Fruit fly (Drosophila melanogaster) whole organism, embryonic: ENCODE results near the gene Karybeta3.

ENCODE experiments used
- Bgb ChIP-seq: fragments of 200-800 bp; sonication (Bioruptor generic); IDR thresholded peaks from 2 replicates; pipeline ENCODE4 v1.3.6; 2022; ENCODE audit warnings: missing biosample characterization, missing genetic modification characterization; ENCODE audit not compliant: partially characterized antibody
- CG10654 ChIP-seq: fragments of 200-800 bp; sonication (Bioruptor generic); optimal IDR thresholded peaks from 2 replicates; lab custom pipeline; 2016; ENCODE audit warnings: missing biosample characterization, missing genetic modification characterization
- CG14710 ChIP-seq: fragments of 200-800 bp; sonication (Bioruptor generic); optimal IDR thresholded peaks from 3 replicates; lab custom pipeline; 2019; ENCODE audit warnings: missing biosample characterization, mild to moderate bottlenecking, missing genetic modification characterization, moderate library complexity
- CG17912 ChIP-seq: fragments of 200-800 bp; sonication (Bioruptor generic); optimal IDR thresholded peaks from 2 replicates; lab custom pipeline; 2018; ENCODE audit warnings: missing biosample characterization, mild to moderate bottlenecking, missing genetic modification characterization
- CG18599 ChIP-seq: fragments of 200-800 bp; sonication (Bioruptor generic); optimal IDR thresholded peaks from 3 replicates; lab custom pipeline; 2017; ENCODE audit warnings: missing biosample characterization, missing genetic modification characterization, mild to moderate bottlenecking, moderate library complexity, missing genetic modification reagents
- CG2199 ChIP-seq: fragments of 200-800 bp; sonication (Bioruptor generic); IDR thresholded peaks from 3 replicates; pipeline ENCODE4 v1.3.6; 2022; ENCODE audit warnings: missing biosample characterization, missing genetic modification characterization
- CG2712 ChIP-seq: fragments of 200-800 bp; optimal IDR thresholded peaks from 3 replicates; lab custom pipeline; 2019; ENCODE audit warnings: missing biosample characterization, mild to moderate bottlenecking, missing genetic modification characterization, moderate library complexity
- CG31441 ChIP-seq: fragments of 200-800 bp; sonication (Bioruptor generic); IDR thresholded peaks from 2 replicates; pipeline ENCODE4 v1.3.6; 2022; ENCODE audit warnings: missing biosample characterization, missing genetic modification characterization
- CG32532 ChIP-seq: fragments of 200-800 bp; sonication (Bioruptor generic); IDR thresholded peaks from 2 replicates; pipeline ENCODE4 v1.3.6; 2022; ENCODE audit warnings: missing biosample characterization, missing genetic modification characterization
- CG34224 ChIP-seq: fragments of 200-800 bp; sonication (Bioruptor generic); IDR thresholded peaks from 3 replicates; pipeline ENCODE4 v1.3.6; 2022; ENCODE audit warnings: missing biosample characterization, missing genetic modification characterization; ENCODE audit not compliant: partially characterized antibody
- CG34376 ChIP-seq: fragments of 200-800 bp; sonication (Bioruptor generic); optimal IDR thresholded peaks from 2 replicates; lab custom pipeline; 2018; ENCODE audit warnings: missing biosample characterization, mild to moderate bottlenecking, missing genetic modification characterization
- CG4707 ChIP-seq: fragments of 200-800 bp; sonication (Bioruptor generic); optimal IDR thresholded peaks from 2 replicates; lab custom pipeline; 2018; ENCODE audit warnings: missing biosample characterization, mild to moderate bottlenecking, missing genetic modification characterization, moderate library complexity
- CG6175 ChIP-seq: fragments of 200-800 bp; sonication (Bioruptor generic); IDR thresholded peaks from 3 replicates; pipeline ENCODE4 v1.3.6; 2022; ENCODE audit warnings: missing biosample characterization, missing genetic modification characterization
- CG8089 ChIP-seq: fragments of 200-800 bp; sonication (Bioruptor generic); optimal IDR thresholded peaks from 3 replicates; lab custom pipeline; 2016; ENCODE audit warnings: missing biosample characterization, missing genetic modification characterization
- Camta ChIP-seq: fragments of 200-800 bp; sonication (Bioruptor generic); optimal IDR thresholded peaks from 2 replicates; lab custom pipeline; 2016; ENCODE audit warnings: missing biosample characterization, missing genetic modification characterization
- Chrac-16 ChIP-seq: fragments of 200-800 bp; sonication (Bioruptor generic); optimal IDR thresholded peaks from 3 replicates; lab custom pipeline; 2016; ENCODE audit warnings: missing biosample characterization, missing genetic modification characterization
- Deaf1 ChIP-seq: fragments of 200-800 bp; optimal IDR thresholded peaks from 3 replicates; lab custom pipeline; 2019; ENCODE audit warnings: missing biosample characterization, mild to moderate bottlenecking, missing genetic modification characterization, moderate library complexity
- Ets97D ChIP-seq: fragments of 200-800 bp; sonication (Bioruptor generic); optimal IDR thresholded peaks from 3 replicates; lab custom pipeline; 2016; ENCODE audit warnings: missing biosample characterization, missing genetic modification characterization
- Lhr ChIP-seq: fragments of 200-800 bp; sonication (Bioruptor generic); optimal IDR thresholded peaks from 3 replicates; lab custom pipeline; 2017; ENCODE audit warnings: mild to moderate bottlenecking, missing biosample characterization, missing genetic modification reagents, missing genetic modification characterization
- Max ChIP-seq: fragments of 200-800 bp; sonication (Bioruptor generic); optimal IDR thresholded peaks from 2 replicates; lab custom pipeline; 2016; ENCODE audit warnings: missing biosample characterization, mild to moderate bottlenecking, missing genetic modification characterization
- Meics ChIP-seq: fragments of 200-800 bp; sonication (Bioruptor generic); optimal IDR thresholded peaks from 2 replicates; lab custom pipeline; 2017; ENCODE audit warnings: missing biosample characterization, mild to moderate bottlenecking, missing genetic modification characterization
- Nf-YC ChIP-seq: fragments of 200-800 bp; optimal IDR thresholded peaks from 3 replicates; lab custom pipeline; 2019; ENCODE audit warnings: missing biosample characterization, mild to moderate bottlenecking, missing genetic modification characterization, moderate library complexity
- Oaz ChIP-seq: fragments of 200-800 bp; sonication (Bioruptor generic); IDR thresholded peaks from 2 replicates; pipeline ENCODE4 v1.3.6; 2022; ENCODE audit warnings: missing biosample characterization, missing genetic modification characterization
- PHDP ChIP-seq: fragments of 200-800 bp; sonication (Bioruptor generic); optimal IDR thresholded peaks from 3 replicates; lab custom pipeline; 2018; ENCODE audit warnings: missing biosample characterization, mild to moderate bottlenecking, missing genetic modification characterization, moderate library complexity
- Pdp1 ChIP-seq, 2 experiments: fragments of 200-800 bp; sonication (Bioruptor generic); optimal IDR thresholded peaks; 3 replicates each; lab custom pipeline; 2016; ENCODE audit warnings: missing biosample characterization in 2 of 2, missing genetic modification characterization in 2 of 2, mild to moderate bottlenecking in 1 of 2, moderate library complexity in 1 of 2
- Sry-β ChIP-seq: fragments of 200-800 bp; sonication (Bioruptor generic); optimal IDR thresholded peaks from 2 replicates; lab custom pipeline; 2018; ENCODE audit warnings: missing biosample characterization, mild to moderate bottlenecking, missing genetic modification characterization, moderate library complexity
- Sry-δ ChIP-seq: fragments of 200-800 bp; sonication (Bioruptor generic); optimal IDR thresholded peaks from 2 replicates; lab custom pipeline; 2016; ENCODE audit warnings: missing biosample characterization, missing genetic modification characterization
- YL-1 ChIP-seq: fragments of 200-800 bp; sonication (Bioruptor generic); optimal IDR thresholded peaks from 3 replicates; lab custom pipeline; 2017; ENCODE audit warnings: missing biosample characterization, mild to moderate bottlenecking, missing genetic modification characterization
- ash1 ChIP-seq: fragments of 200-800 bp; sonication (Bioruptor generic); optimal IDR thresholded peaks from 2 replicates; lab custom pipeline; 2018; ENCODE audit warnings: missing biosample characterization, mild to moderate bottlenecking, missing genetic modification characterization
- az2 ChIP-seq: fragments of 200-800 bp; sonication (Bioruptor generic); optimal IDR thresholded peaks from 3 replicates; lab custom pipeline; 2016; ENCODE audit warnings: missing biosample characterization, missing genetic modification characterization
- crol ChIP-seq: fragments of 200-800 bp; sonication (Bioruptor generic); IDR thresholded peaks from 2 replicates; pipeline ENCODE4 v1.3.6; 2022; ENCODE audit warnings: missing biosample characterization, missing genetic modification characterization
- eyg ChIP-seq: fragments of 200-800 bp; sonication (Bioruptor generic); optimal IDR thresholded peaks from 3 replicates; lab custom pipeline; 2016; ENCODE audit warnings: missing biosample characterization, missing genetic modification characterization
- fd64A ChIP-seq: fragments of 200-800 bp; sonication (Bioruptor generic); optimal IDR thresholded peaks from 3 replicates; lab custom pipeline; 2018; ENCODE audit warnings: missing biosample characterization, mild to moderate bottlenecking, missing genetic modification characterization
- gce ChIP-seq: fragments of 200-800 bp; sonication (Bioruptor generic); IDR thresholded peaks from 3 replicates; pipeline ENCODE4 v1.3.6; 2022; ENCODE audit warnings: missing biosample characterization, missing genetic modification characterization
- her ChIP-seq: fragments of 200-800 bp; sonication (Bioruptor generic); optimal IDR thresholded peaks from 2 replicates; lab custom pipeline; 2016; ENCODE audit warnings: missing biosample characterization, missing genetic modification characterization
- lov ChIP-seq, 2 experiments: fragments of 200-800 bp in 1 of 2; fragments of >200 bp in 1 of 2; sonication (Bioruptor generic) in 1 of 2; IDR thresholded peaks in 1 of 2; optimal IDR thresholded peaks in 1 of 2; 2 replicates in 1 of 2; 3 replicates in 1 of 2; pipeline versions ENCODE4 v1.3.6 to Lab custom; 2017 to 2022; ENCODE audit warnings: missing biosample characterization in 1 of 2, missing genetic modification characterization in 1 of 2
- prd ChIP-seq, 3 experiments: fragments of >200 bp in 2 of 3; fragments of 200-800 bp in 1 of 3; sonication (Bioruptor generic) in 1 of 3; optimal IDR thresholded peaks in 2 of 3; IDR thresholded peaks in 1 of 3; 2 replicates in 2 of 3; 3 replicates in 1 of 3; pipeline versions ENCODE4 v1.3.6 to Lab custom; 2017 to 2022; ENCODE audit warnings: missing biosample characterization in 1 of 3, missing genetic modification characterization in 1 of 3
- pzg ChIP-seq: fragments of 200-800 bp; sonication (Bioruptor generic); optimal IDR thresholded peaks from 3 replicates; lab custom pipeline; 2018; ENCODE audit warnings: missing biosample characterization, mild to moderate bottlenecking, missing genetic modification characterization, moderate library complexity
- row ChIP-seq: fragments of 200-800 bp; sonication (Bioruptor generic); IDR thresholded peaks from 3 replicates; pipeline ENCODE4 v1.3.6; 2022; ENCODE audit warnings: missing biosample characterization, missing genetic modification characterization
- sens ChIP-seq: fragments of 200-800 bp; sonication (Bioruptor generic); peaks from one replicate; lab custom pipeline; 2016; ENCODE audit warnings: missing biosample characterization, missing genetic modification characterization
- sens-2 ChIP-seq: fragments of 200-800 bp; sonication (Bioruptor generic); IDR thresholded peaks from 2 replicates; pipeline ENCODE4 v1.3.6; 2022; ENCODE audit warnings: missing biosample characterization, missing genetic modification characterization
- slbo ChIP-seq: fragments of 200-800 bp; sonication (Bioruptor generic); IDR thresholded peaks from 2 replicates; pipeline ENCODE4 v1.3.6; 2022; ENCODE audit warnings: missing biosample characterization, missing genetic modification characterization
- sr ChIP-seq: fragments of 200-800 bp; sonication (Bioruptor generic); IDR thresholded peaks from 3 replicates; pipeline ENCODE4 v1.3.6; 2022; ENCODE audit warnings: missing biosample characterization, missing genetic modification characterization
- tgo ChIP-seq: fragments of 200-800 bp; sonication (Bioruptor generic); IDR thresholded peaks from 3 replicates; pipeline ENCODE4 v1.3.6; 2022; ENCODE audit warnings: missing biosample characterization, missing genetic modification characterization
- zen2 ChIP-seq: fragments of 200-800 bp; sonication (Bioruptor generic); IDR thresholded peaks from 3 replicates; pipeline ENCODE4 v1.3.6; 2022; ENCODE audit warnings: missing biosample characterization, missing genetic modification characterization; ENCODE audit not compliant: partially characterized antibody
- zf30C ChIP-seq: fragments of 200-800 bp; sonication (Bioruptor generic); optimal IDR thresholded peaks from 3 replicates; lab custom pipeline; 2018; ENCODE audit warnings: missing biosample characterization, mild to moderate bottlenecking, missing genetic modification characterization

The Karybeta3 gene

dm6 chr3R:4658991-4659933 lies 10.3 kb downstream of the Karybeta3 start, which contains the start of gene smash (continued):
- TF ChIP-seq Meics (GFP tag; lab: Kevin White, UChicago) (peak; percentile 5), CG10654 (no peak), Camta (GFP tag; lab: Kevin White, UChicago) (peak; percentile 49), Nf-YC (tag; lab: Kevin White, UChicago) (peak; percentile 30), CG2712 (tag; lab: Kevin White, UChicago) (peak; percentile 14), sr (peak; percentile 65; the same call in 2 of the 3 replicates), CG14710 (tag; lab: Kevin White, UChicago) (peak; percentile 39), CG31441 (GFP tag; lab: Robert Waterston, UW) (peak; percentile 43; the same call in 1 of the 2 replicates), CG34224 (GFP tag; lab: Robert Waterston, UW) (peak; percentile 33; the same call in 1 of the 3 replicates), Bgb (GFP tag; lab: Robert Waterston, UW) (peak; percentile 78), ash1 (GFP tag; lab: Kevin White, UChicago) (peak; percentile 89), CG17912 (GFP tag; lab: Kevin White, UChicago) (peak; percentile 25), tgo (peak; percentile 15; the same call in 2 of the 3 replicates), Deaf1 (tag; lab: Kevin White, UChicago) (peak; percentile 83), eyg (peak; percentile 71), fd64A (GFP tag; lab: Kevin White, UChicago) (no peak), YL-1 (GFP tag; lab: Kevin White, UChicago) (peak; percentile 26), CG32532 (peak; percentile 58), Max (GFP tag; lab: Kevin White, UChicago) (peak; percentile 10), Oaz (GFP tag; lab: Robert Waterston, UW) (no peak), her (GFP tag; lab: Kevin White, UChicago) (peak; percentile 65), lov (optimal IDR thresholded peaks at IDR 0.05; lab: Kevin White, UChicago) (no peak), lov (GFP tag; IDR thresholded peaks at IDR 0.05; lab: Robert Waterston, UW) (peak; percentile 49; the same call in 1 of the 3 replicates), CG8089 (peak; percentile 6), Sry-β (no peak), Pdp1 (GFP tag; optimal IDR thresholded peaks at IDR 0.05; lab: Kevin White, UChicago) (peak in 1 of 2 experiments; percentile 98), Ets97D (GFP tag; lab: Kevin White, UChicago) (peak; percentile 76), PHDP (tag; lab: Kevin White, UChicago) (peak; percentile 23), zf30C (GFP tag; lab: Kevin White, UChicago) (no peak), CG18599 (GFP tag; lab: Kevin White, UChicago) (peak; percentile 0), sens (peak; percentile 82), Sry-δ (GFP tag; lab: Kevin White, UChicago) (peak; percentile 26), row (GFP tag; lab: Robert Waterston, UW) (peak; percentile 20; the same call in 1 of the 3 replicates), gce (GFP tag; lab: Robert Waterston, UW) (peak; percentile 74; the same call in 2 of the 3 replicates), az2 (GFP tag; lab: Kevin White, UChicago) (no peak), slbo (GFP tag; lab: Robert Waterston, UW) (peak; percentile 40; the same call in 1 of the 2 replicates), CG6175 (peak; percentile 52; the same call in 1 of the 3 replicates), Lhr (GFP tag; lab: Kevin White, UChicago) (peak; percentile 100), CG2199 (GFP tag; lab: Robert Waterston, UW) (peak; percentile 80), zen2 (GFP tag; lab: Robert Waterston, UW) (peak; percentile 49; the same call in 1 of the 3 replicates), sens-2 (GFP tag; lab: Robert Waterston, UW) (peak; percentile 48), CG34376 (GFP tag; lab: Kevin White, UChicago) (peak; percentile 51), pzg (GFP tag; lab: Kevin White, UChicago) (peak; percentile 90), Chrac-16 (GFP tag; lab: Kevin White, UChicago) (no peak), CG4707 (GFP tag; lab: Kevin White, UChicago) (no peak), crol (GFP tag; lab: Robert Waterston, UW) (peak; percentile 82), prd (optimal IDR thresholded peaks at IDR 0.05; lab: Kevin White, UChicago) (no peak), prd (GFP tag; IDR thresholded peaks at IDR 0.05; lab: Robert Waterston, UW) (peak; percentile 31; the same call in 1 of the 3 replicates)
